Fruit fly (Drosophila melanogaster) Kc167 (cell line): ENCODE data around the gene CG13360.

Experiments
- Myc ChIP-seq: fragments of >200 bp; optimal IDR thresholded peaks from 2 replicates; lab custom pipeline; 2017; ENCODE audit warnings: missing external identifiers
- Sin3A ChIP-seq: fragments of >200 bp; optimal IDR thresholded peaks from 2 replicates; lab custom pipeline; 2018; ENCODE audit warnings: missing external identifiers
- h ChIP-seq: fragments of >200 bp; optimal IDR thresholded peaks from 3 replicates; lab custom pipeline; 2018; ENCODE audit warnings: missing external identifiers
- insv ChIP-seq: fragments of >200 bp; optimal IDR thresholded peaks from 3 replicates; lab custom pipeline; 2018; ENCODE audit warnings: missing external identifiers
- psq ChIP-seq: fragments of >200 bp; optimal IDR thresholded peaks from 2 replicates; lab custom pipeline; 2017; ENCODE audit warnings: missing external identifiers
- ttk ChIP-seq: sonication (Bioruptor generic); optimal IDR thresholded peaks from 2 replicates; lab custom pipeline; 2017; ENCODE audit warnings: missing external identifiers

The CG13360 gene

dm6 chrX:758892-759621 is 30.8 kb downstream of the CG13360 start, which contains the start of gene CG5273:
TSS of gene CG5273 (plus strand) at chrX:759594.
- TF ChIP-seq Sin3A (lab: Kevin White, UChicago), result no peak
- TF ChIP-seq psq, result no peak
- TF ChIP-seq ttk (lab: Kevin White, UChicago), result no peak
- TF ChIP-seq insv (lab: Kevin White, UChicago), result no peak
- TF ChIP-seq h (lab: Kevin White, UChicago), result no peak
- TF ChIP-seq Myc (lab: Kevin White, UChicago), result no peak

dm6 chrX:756856-757255 is 33.0 kb downstream of the CG13360 start:
- no peak for TF ChIP-seq ttk (lab: Kevin White, UChicago)

DNA sequence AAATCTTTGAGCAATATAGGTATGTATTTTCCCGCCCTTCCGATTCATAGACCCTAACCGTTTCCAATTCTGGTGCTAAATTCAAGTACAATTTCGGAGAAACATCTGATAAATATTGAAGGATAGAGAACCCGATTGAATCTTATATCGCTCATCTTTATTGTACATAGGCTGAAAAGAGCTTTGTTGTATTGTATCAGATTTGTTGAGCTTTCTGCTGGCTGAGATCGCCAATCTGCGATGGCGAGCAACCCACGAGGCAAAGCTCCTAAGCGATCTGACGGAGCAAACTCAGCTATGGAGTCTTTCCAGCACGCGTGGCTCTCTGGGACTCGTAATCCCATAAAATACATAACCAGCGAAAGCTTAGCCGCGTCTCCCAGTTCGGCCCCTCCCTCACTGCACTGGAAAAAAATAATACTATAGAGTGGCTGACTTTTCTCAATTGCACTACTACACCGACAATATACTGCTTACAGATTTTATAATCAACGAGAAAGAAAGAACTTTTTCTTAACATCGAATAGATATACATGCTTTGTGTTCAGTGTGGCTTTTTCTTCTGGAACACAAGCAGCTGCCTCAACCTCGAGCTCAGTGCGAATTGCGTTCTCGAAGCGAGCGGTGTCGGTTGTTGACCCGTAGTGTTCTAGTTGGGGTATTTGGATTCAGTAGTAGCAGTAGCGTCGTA is 34.1 kb downstream of the CG13360 start:
- TF ChIP-seq psq, result no peak
- no peak for TF ChIP-seq Sin3A (lab: Kevin White, UChicago)
- no peak for TF ChIP-seq Myc (lab: Kevin White, UChicago)
- no peak for TF ChIP-seq h (lab: Kevin White, UChicago)
- no peak for TF ChIP-seq insv (lab: Kevin White, UChicago)
- TF ChIP-seq ttk (lab: Kevin White, UChicago), result no peak

- TF ChIP-seq Myc (lab: Kevin White, UChicago) (no peak), psq (no peak), h (lab: Kevin White, UChicago) (no peak), insv (lab: Kevin White, UChicago) (no peak), Sin3A (lab: Kevin White, UChicago) (no peak), ttk (lab: Kevin White, UChicago) (no peak)
Measured at dm6 chrX:753553-753952, 36.3 kb downstream of the CG13360 start, which contains the start of gene CG13361. TSS of gene CG13361 (minus strand) at chrX:753653.

DNA sequence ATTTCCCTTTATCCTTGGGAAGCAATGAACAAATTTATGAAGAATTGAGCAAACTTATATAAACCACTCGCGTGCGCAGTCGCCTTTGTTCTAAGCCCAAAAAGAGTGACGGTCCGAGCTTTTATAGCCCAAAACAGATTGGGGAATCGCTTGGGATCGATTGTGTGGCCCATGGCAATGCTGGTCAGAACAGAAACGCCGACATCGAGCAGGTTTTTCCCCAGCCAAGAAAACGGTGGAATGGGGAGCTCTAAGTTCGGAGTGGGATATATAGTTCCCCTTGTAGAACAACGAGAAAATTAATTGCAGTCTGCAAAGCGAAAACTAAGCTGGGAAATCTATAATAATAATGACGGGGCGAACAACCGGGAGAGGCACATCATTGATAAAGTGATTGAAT is 38.7 kb downstream of the CG13360 start, which contains the start of gene CG13362:
Gene CG13362 (minus strand): TSS at position 101 of the 400 bp plus-strand sequence.
- TF ChIP-seq psq, result no peak
- TF ChIP-seq Myc (lab: Kevin White, UChicago), result no peak
- TF ChIP-seq ttk (lab: Kevin White, UChicago), result no peak
- TF ChIP-seq Sin3A (lab: Kevin White, UChicago), result no peak
- no peak for TF ChIP-seq insv (lab: Kevin White, UChicago)
- TF ChIP-seq h (lab: Kevin White, UChicago), result no peak

dm6 chrX:750047-750446 is 39.8 kb downstream of the CG13360 start, which contains the start of gene CG5254:
TSS of gene CG5254 (plus strand) at chrX:750347.
- TF ChIP-seq insv (lab: Kevin White, UChicago) (no peak), psq (no peak), h (lab: Kevin White, UChicago) (no peak), Sin3A (lab: Kevin White, UChicago) (no peak), ttk (lab: Kevin White, UChicago) (no peak)

dm6 chrX:739621-740216 is 50.2 kb downstream of the CG13360 start:
- TF ChIP-seq Sin3A (lab: Kevin White, UChicago), result no peak
- TF ChIP-seq ttk (lab: Kevin White, UChicago), result no peak
- TF ChIP-seq Myc (lab: Kevin White, UChicago), result no peak
- no peak for TF ChIP-seq psq
- TF ChIP-seq insv (lab: Kevin White, UChicago), result no peak
- TF ChIP-seq h (lab: Kevin White, UChicago), result no peak
